Worm (Caenorhabditis elegans): Measurements from ENCODE around the gene K09E9.4.

DNA sequence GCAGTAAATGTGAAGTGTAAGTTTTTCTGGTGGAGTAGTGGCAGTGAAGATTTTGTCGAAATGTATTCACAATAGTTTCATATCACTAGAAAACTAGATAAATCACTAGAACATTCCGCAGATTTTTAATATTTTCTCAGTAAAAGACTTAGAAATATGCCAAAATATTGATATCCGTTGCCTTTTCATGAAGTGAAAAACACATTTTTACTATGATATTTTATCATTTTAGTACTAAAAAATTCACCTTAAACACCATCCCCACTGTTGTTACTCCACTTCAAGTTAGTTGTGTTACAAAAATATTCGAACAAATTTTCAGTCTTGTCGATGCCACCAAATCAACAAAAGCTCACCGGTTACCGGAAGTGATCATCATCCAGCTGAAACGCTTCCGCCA, 36.9 kb downstream of the K09E9.4 start:
- no peak for TF ChIP-seq lin-39 (tag; optimal IDR thresholded peaks at IDR 0.05)
- no peak for TF ChIP-seq pha-4 (GFP tag; IDR thresholded peaks at IDR 0.05)
- no peak for TF ChIP-seq pha-4 (tag; optimal IDR thresholded peaks at IDR 0.05)
